Fruit fly (Drosophila melanogaster) whole organism, embryonic: ENCODE measurements around the gene Cog3.

ENCODE experiments used
- CG14965 ChIP-seq: fragments of 200-800 bp; sonication (Bioruptor generic); optimal IDR thresholded peaks from 2 replicates; lab custom pipeline; 2016; ENCODE audit warnings: missing biosample characterization, missing genetic modification characterization, borderline replicate concordance
- CG15696 ChIP-seq: fragments of 200-800 bp; sonication (Bioruptor generic); optimal IDR thresholded peaks from 2 replicates; lab custom pipeline; 2019; ENCODE audit warnings: missing biosample characterization, mild to moderate bottlenecking, missing genetic modification characterization, moderate library complexity
- CG17361 ChIP-seq: fragments of 200-800 bp; sonication (Bioruptor generic); IDR thresholded peaks from 3 replicates; pipeline ENCODE4 v1.3.6; 2022; ENCODE audit warnings: missing biosample characterization, missing genetic modification characterization
- CG17912 ChIP-seq: fragments of 200-800 bp; sonication (Bioruptor generic); optimal IDR thresholded peaks from 2 replicates; lab custom pipeline; 2018; ENCODE audit warnings: missing biosample characterization, mild to moderate bottlenecking, missing genetic modification characterization
- CG2116 ChIP-seq: fragments of 200-800 bp; sonication (Bioruptor generic); optimal IDR thresholded peaks from 3 replicates; lab custom pipeline; 2018; ENCODE audit warnings: missing biosample characterization, mild to moderate bottlenecking, missing genetic modification characterization
- CG2712 ChIP-seq: fragments of 200-800 bp; optimal IDR thresholded peaks from 3 replicates; lab custom pipeline; 2019; ENCODE audit warnings: missing biosample characterization, mild to moderate bottlenecking, missing genetic modification characterization, moderate library complexity
- CG30431 ChIP-seq: fragments of 200-800 bp; sonication (Bioruptor generic); optimal IDR thresholded peaks from 2 replicates; lab custom pipeline; 2017; ENCODE audit warnings: missing biosample characterization, missing genetic modification characterization
- CG3163 ChIP-seq: fragments of 200-800 bp; sonication (Bioruptor generic); optimal IDR thresholded peaks from 3 replicates; lab custom pipeline; 2016; ENCODE audit warnings: missing biosample characterization, missing genetic modification characterization
- CG34422 ChIP-seq: fragments of 200-800 bp; sonication (Bioruptor generic); IDR thresholded peaks from 3 replicates; pipeline ENCODE4 v1.3.6; 2022; ENCODE audit warnings: missing biosample characterization, missing genetic modification characterization
- CG3726 ChIP-seq: fragments of 200-800 bp; sonication (Bioruptor generic); IDR thresholded peaks from 3 replicates; pipeline ENCODE4, ENCODE4 v1.3.6; 2022; ENCODE audit warnings: missing biosample characterization, missing genetic modification characterization
- CG6791 ChIP-seq: fragments of 200-800 bp; sonication (Bioruptor generic); IDR thresholded peaks from 3 replicates; pipeline ENCODE4 v1.3.6; 2022; ENCODE audit warnings: missing biosample characterization, missing genetic modification characterization; ENCODE audit not compliant: partially characterized antibody
- CG8388 ChIP-seq: fragments of 200-800 bp; sonication (Bioruptor generic); optimal IDR thresholded peaks from 2 replicates; lab custom pipeline; 2019; ENCODE audit warnings: missing biosample characterization, mild to moderate bottlenecking, missing genetic modification characterization, moderate library complexity
- CG8765 ChIP-seq: fragments of 200-800 bp; sonication (Bioruptor generic); IDR thresholded peaks from 2 replicates; pipeline ENCODE4 v1.3.6; 2022; ENCODE audit warnings: missing biosample characterization, missing genetic modification characterization
- CG9609 ChIP-seq: fragments of 200-800 bp; sonication (Bioruptor generic); optimal IDR thresholded peaks from 3 replicates; lab custom pipeline; 2016; ENCODE audit warnings: missing biosample characterization, missing genetic modification characterization
- CG9817 ChIP-seq: fragments of 200-800 bp; sonication (Bioruptor generic); optimal IDR thresholded peaks from 2 replicates; lab custom pipeline; 2018; ENCODE audit warnings: missing biosample characterization, mild to moderate bottlenecking, missing genetic modification characterization, moderate library complexity
- Dip3 ChIP-seq: fragments of 200-800 bp; sonication (Bioruptor generic); optimal IDR thresholded peaks from 3 replicates; lab custom pipeline; 2016; ENCODE audit warnings: missing biosample characterization, missing genetic modification characterization
- Fer3 ChIP-seq: fragments of 200-800 bp; sonication (Bioruptor generic); optimal IDR thresholded peaks from 2 replicates; lab custom pipeline; 2018; ENCODE audit warnings: missing biosample characterization, mild to moderate bottlenecking, missing genetic modification characterization, moderate library complexity
- HmgZ ChIP-seq: fragments of 200-800 bp; sonication (Bioruptor generic); optimal IDR thresholded peaks from 2 replicates; lab custom pipeline; 2018; ENCODE audit warnings: missing biosample characterization, mild to moderate bottlenecking, missing genetic modification characterization
- Hr3 ChIP-seq: fragments of 200-800 bp; sonication (Bioruptor generic); optimal IDR thresholded peaks from 3 replicates; lab custom pipeline; 2016; ENCODE audit warnings: missing biosample characterization, missing genetic modification characterization
- Hsf ChIP-seq: fragments of 200-800 bp; sonication (Bioruptor generic); optimal IDR thresholded peaks from 3 replicates; lab custom pipeline; 2016; ENCODE audit warnings: missing biosample characterization, missing genetic modification characterization
- Lhr ChIP-seq: fragments of 200-800 bp; sonication (Bioruptor generic); optimal IDR thresholded peaks from 3 replicates; lab custom pipeline; 2017; ENCODE audit warnings: mild to moderate bottlenecking, missing biosample characterization, missing genetic modification reagents, missing genetic modification characterization
- Lim3 ChIP-seq: fragments of 200-800 bp; sonication (Bioruptor generic); IDR thresholded peaks from 2 replicates; pipeline ENCODE4 v1.3.6; 2022; ENCODE audit warnings: missing biosample characterization, missing genetic modification characterization
- MBD-R2 ChIP-seq: fragments of 200-800 bp; sonication (Bioruptor generic); IDR thresholded peaks from 2 replicates; pipeline ENCODE4 v1.3.6; 2022; ENCODE audit warnings: missing biosample characterization, missing genetic modification characterization
- Mad ChIP-seq: fragments of 200-800 bp; sonication (Bioruptor generic); optimal IDR thresholded peaks from 2 replicates; lab custom pipeline; 2016; ENCODE audit warnings: missing biosample characterization, missing genetic modification characterization
- Meics ChIP-seq: fragments of 200-800 bp; sonication (Bioruptor generic); optimal IDR thresholded peaks from 2 replicates; lab custom pipeline; 2017; ENCODE audit warnings: missing biosample characterization, mild to moderate bottlenecking, missing genetic modification characterization
- Mrtf ChIP-seq: fragments of 200-800 bp; sonication (Bioruptor generic); IDR thresholded peaks from 3 replicates; pipeline ENCODE4 v1.3.6; 2022; ENCODE audit warnings: missing biosample characterization, missing genetic modification characterization
- Myb ChIP-seq: fragments of 200-800 bp; sonication (Bioruptor generic); optimal IDR thresholded peaks from 2 replicates; lab custom pipeline; 2016; ENCODE audit warnings: missing biosample characterization, missing genetic modification characterization
- Poxn ChIP-seq: fragments of 200-800 bp; sonication (Bioruptor generic); IDR thresholded peaks from 2 replicates; pipeline ENCODE4 v1.3.6; 2022; ENCODE audit warnings: missing biosample characterization, missing genetic modification characterization
- Sin3A ChIP-seq: fragments of >200 bp; optimal IDR thresholded peaks from 2 replicates; lab custom pipeline; 2018
- Sox102F ChIP-seq: fragments of 200-800 bp; sonication (Bioruptor generic); optimal IDR thresholded peaks from 2 replicates; lab custom pipeline; 2018; ENCODE audit warnings: missing biosample characterization, mild to moderate bottlenecking, missing genetic modification characterization, moderate library complexity
- az2 ChIP-seq: fragments of 200-800 bp; sonication (Bioruptor generic); optimal IDR thresholded peaks from 3 replicates; lab custom pipeline; 2016; ENCODE audit warnings: missing biosample characterization, missing genetic modification characterization
- chif ChIP-seq, 2 experiments: fragments of 200-800 bp; sonication (Bioruptor generic); optimal IDR thresholded peaks; 3 replicates each; lab custom pipeline; 2016; ENCODE audit warnings: missing biosample characterization in 2 of 2, missing genetic modification characterization in 2 of 2
- corto ChIP-seq: fragments of 200-800 bp; sonication (Bioruptor generic); optimal IDR thresholded peaks from 2 replicates; lab custom pipeline; 2016; ENCODE audit warnings: missing biosample characterization, mild to moderate bottlenecking, missing genetic modification characterization, moderate library complexity
- emc ChIP-seq: fragments of 200-800 bp; sonication (Bioruptor generic); optimal IDR thresholded peaks from 2 replicates; lab custom pipeline; 2016; ENCODE audit warnings: missing biosample characterization, missing genetic modification characterization
- ems ChIP-seq: fragments of 200-800 bp; sonication (Bioruptor generic); optimal IDR thresholded peaks from 3 replicates; lab custom pipeline; 2016; ENCODE audit warnings: missing biosample characterization, missing genetic modification characterization
- fd3F ChIP-seq: fragments of 200-800 bp; sonication (Bioruptor generic); optimal IDR thresholded peaks from 2 replicates; lab custom pipeline; 2018; ENCODE audit warnings: missing biosample characterization, mild to moderate bottlenecking, missing genetic modification characterization, moderate library complexity
- gce ChIP-seq: fragments of 200-800 bp; sonication (Bioruptor generic); IDR thresholded peaks from 3 replicates; pipeline ENCODE4 v1.3.6; 2022; ENCODE audit warnings: missing biosample characterization, missing genetic modification characterization
- gcm ChIP-seq: fragments of 200-800 bp; sonication (Bioruptor generic); optimal IDR thresholded peaks from 2 replicates; lab custom pipeline; 2019; ENCODE audit warnings: missing biosample characterization, mild to moderate bottlenecking, missing genetic modification characterization, moderate library complexity
- gem ChIP-seq: fragments of 200-800 bp; sonication (Bioruptor generic); optimal IDR thresholded peaks from 2 replicates; lab custom pipeline; 2019; ENCODE audit warnings: missing biosample characterization, mild to moderate bottlenecking, missing genetic modification characterization, moderate library complexity
- hkb ChIP-seq, 2 experiments: fragments of 200-800 bp in 1 of 2; fragments of >200 bp in 1 of 2; sonication (Bioruptor generic) in 1 of 2; IDR thresholded peaks in 1 of 2; optimal IDR thresholded peaks in 1 of 2; 2 replicates each; pipeline versions ENCODE4 v1.3.6 to Lab custom; 2017 to 2022; ENCODE audit warnings: missing biosample characterization in 1 of 2, missing genetic modification characterization in 1 of 2
- kni ChIP-seq: fragments of 200-800 bp; sonication (Bioruptor generic); optimal IDR thresholded peaks from 3 replicates; lab custom pipeline; 2017; ENCODE audit warnings: mild to moderate bottlenecking, missing biosample characterization, missing genetic modification reagents, missing genetic modification characterization
- lab ChIP-seq: fragments of 200-800 bp; sonication (Bioruptor generic); optimal IDR thresholded peaks from 3 replicates; lab custom pipeline; 2017; ENCODE audit warnings: missing biosample characterization, missing genetic modification characterization, mild to moderate bottlenecking, moderate library complexity, missing genetic modification reagents
- luna ChIP-seq: fragments of 200-800 bp; sonication (Bioruptor generic); optimal IDR thresholded peaks from 2 replicates; lab custom pipeline; 2016; ENCODE audit warnings: missing biosample characterization, missing genetic modification characterization
- mam ChIP-seq: fragments of 200-800 bp; sonication (Bioruptor generic); optimal IDR thresholded peaks from 3 replicates; lab custom pipeline; 2016; ENCODE audit warnings: missing biosample characterization, missing genetic modification characterization
- mirr ChIP-seq: fragments of 200-800 bp; sonication (Bioruptor generic); optimal IDR thresholded peaks from 3 replicates; lab custom pipeline; 2018; ENCODE audit warnings: missing biosample characterization, mild to moderate bottlenecking, missing genetic modification characterization
- phol ChIP-seq: fragments of 200-800 bp; sonication (Bioruptor generic); optimal IDR thresholded peaks from 3 replicates; lab custom pipeline; 2018; ENCODE audit warnings: missing biosample characterization, mild to moderate bottlenecking, missing genetic modification characterization, moderate library complexity
- ro ChIP-seq: fragments of 200-800 bp; sonication (Bioruptor generic); IDR thresholded peaks from 2 replicates; pipeline ENCODE4 v1.3.6; 2022; ENCODE audit warnings: missing biosample characterization, missing genetic modification characterization
- sc ChIP-seq, 3 experiments: fragments of >200 bp in 2 of 3; fragments of 200-800 bp in 1 of 3; sonication (Bioruptor generic) in 1 of 3; optimal IDR thresholded peaks; 2 replicates in 2 of 3; 3 replicates in 1 of 3; lab custom pipeline; 2017; ENCODE audit warnings: mild to moderate bottlenecking in 1 of 3, missing biosample characterization in 1 of 3, missing genetic modification characterization in 1 of 3, missing genetic modification reagents in 1 of 3
- tup ChIP-seq: fragments of 200-800 bp; sonication (Bioruptor generic); optimal IDR thresholded peaks from 2 replicates; lab custom pipeline; 2016; ENCODE audit warnings: missing biosample characterization, mild to moderate bottlenecking, missing genetic modification characterization, moderate library complexity
- unc-4 ChIP-seq: fragments of 200-800 bp; sonication (Bioruptor generic); IDR thresholded peaks from 2 replicates; pipeline ENCODE4 v1.3.6; 2022; ENCODE audit warnings: missing biosample characterization, missing genetic modification characterization; ENCODE audit not compliant: partially characterized antibody

Cog3 gene

dm6 chr2L:3472242-3472641 lies 15.4 kb upstream of the Cog3 start, which contains the start of gene Pgant4 (continued):
- TF ChIP-seq phol (tag; lab: Kevin White, UChicago) (peak; percentile 43), ro (GFP tag; lab: Robert Waterston, UW) (peak; percentile 29; the same call in 1 of the 2 replicates), mam (peak; percentile 7), sc (optimal IDR thresholded peaks at IDR 0.05; lab: Kevin White, UChicago) (no peak), sc (GFP tag; optimal IDR thresholded peaks at IDR 0.05; lab: Kevin White, UChicago) (no peak), CG30431 (GFP tag; lab: Kevin White, UChicago) (peak; percentile 39), HmgZ (tag; lab: Kevin White, UChicago) (peak; percentile 53), az2 (GFP tag; lab: Kevin White, UChicago) (peak; percentile 71), hkb (optimal IDR thresholded peaks at IDR 0.05; lab: Kevin White, UChicago) (no peak), hkb (GFP tag; IDR thresholded peaks at IDR 0.05; lab: Robert Waterston, UW) (no peak), gce (no peak; the same call in 2 of the 3 replicates), Sin3A (lab: Kevin White, UChicago) (no peak), Lhr (peak; percentile 68), gem (tag; lab: Kevin White, UChicago) (no peak), CG34422 (peak; percentile 76), Myb (peak; percentile 27), Fer3 (tag; lab: Kevin White, UChicago) (no peak), CG9609 (GFP tag; lab: Kevin White, UChicago) (peak; percentile 24), CG8388 (GFP tag; lab: Kevin White, UChicago) (no peak), Poxn (GFP tag; lab: Robert Waterston, UW) (no peak), tup (GFP tag; lab: Kevin White, UChicago) (peak; percentile 10), corto (GFP tag; lab: Kevin White, UChicago) (no peak), Meics (GFP tag; lab: Kevin White, UChicago) (peak; percentile 61), Hsf (peak; percentile 67), CG17361 (peak; percentile 57; the same call in 1 of the 3 replicates), Mad (GFP tag; lab: Kevin White, UChicago) (peak; percentile 2), Sox102F (GFP tag; lab: Kevin White, UChicago) (no peak), Lim3 (GFP tag; lab: Robert Waterston, UW) (no peak), Dip3 (GFP tag; lab: Kevin White, UChicago) (no peak), kni (GFP tag; lab: Kevin White, UChicago) (no peak), CG3163 (no peak), Hr3 (GFP tag; lab: Kevin White, UChicago) (peak; percentile 57), MBD-R2 (no peak), CG17912 (peak; percentile 73), CG6791 (0 out of 3 replicates have a peak, but pooled peaks have one; percentile 44), CG9817 (tag; lab: Kevin White, UChicago) (peak; percentile 40), chif (GFP tag; optimal IDR thresholded peaks at IDR 0.05; lab: Kevin White, UChicago) (peak; percentile 1 to 48), luna (GFP tag; lab: Kevin White, UChicago) (no peak), mirr (no peak), lab (GFP tag; lab: Kevin White, UChicago) (no peak), fd3F (GFP tag; lab: Kevin White, UChicago) (peak; percentile 20), CG15696 (tag; lab: Kevin White, UChicago) (peak; percentile 56), emc (GFP tag; lab: Kevin White, UChicago) (no peak), Mrtf (GFP tag; lab: Robert Waterston, UW) (peak; percentile 79; the same call in 2 of the 3 replicates), CG8765 (0 out of 2 replicates have a peak, but pooled peaks have one; percentile 32), unc-4 (GFP tag; lab: Robert Waterston, UW) (no peak), CG2116 (GFP tag; lab: Kevin White, UChicago) (peak; percentile 15), CG3726 (no peak), gcm (no peak), CG14965 (no peak), CG2712 (peak; percentile 51), ems (no peak)
